Fruit fly (Drosophila melanogaster) whole organism, pupa: ENCODE measurements around the gene bb8.

Experiments used
- CG10348 ChIP-seq: fragments of 200-800 bp; sonication (Bioruptor generic); IDR thresholded peaks from 2 replicates; pipeline ENCODE4 v1.3.6; 2022; ENCODE audit warnings: missing biosample characterization, missing genetic modification characterization
- CG12605 ChIP-seq: fragments of 200-800 bp; sonication (Bioruptor generic); IDR thresholded peaks from 2 replicates; pipeline ENCODE4 v1.3.6; 2022; ENCODE audit warnings: missing biosample characterization, missing genetic modification characterization
- CG13204 ChIP-seq: fragments of 200-800 bp; sonication (Bioruptor generic); optimal IDR thresholded peaks from 2 replicates; lab custom pipeline; 2018; ENCODE audit warnings: missing biosample characterization, mild to moderate bottlenecking, missing genetic modification characterization, moderate library complexity
- CG14655 ChIP-seq: fragments of 200-800 bp; sonication (Bioruptor generic); optimal IDR thresholded peaks from 3 replicates; lab custom pipeline; 2017; ENCODE audit warnings: mild to moderate bottlenecking, missing biosample characterization, missing genetic modification reagents, missing genetic modification characterization
- CG15710 ChIP-seq: fragments of 200-800 bp; sonication (Bioruptor generic); optimal IDR thresholded peaks from 2 replicates; lab custom pipeline; 2018; ENCODE audit warnings: missing biosample characterization, mild to moderate bottlenecking, missing genetic modification characterization, moderate library complexity
- CG17806 ChIP-seq: fragments of 200-800 bp; sonication (Bioruptor generic); optimal IDR thresholded peaks from 2 replicates; lab custom pipeline; 2018; ENCODE audit warnings: missing biosample characterization, mild to moderate bottlenecking, missing genetic modification characterization, moderate library complexity
- CG32121 ChIP-seq: fragments of 200-800 bp; sonication (Bioruptor generic); IDR thresholded peaks from 2 replicates; pipeline ENCODE4 v1.3.6; 2022; ENCODE audit warnings: missing biosample characterization, missing genetic modification characterization
- CG34367 ChIP-seq: fragments of 200-800 bp; sonication (Bioruptor generic); optimal IDR thresholded peaks from 2 replicates; lab custom pipeline; 2018; ENCODE audit warnings: missing biosample characterization, mild to moderate bottlenecking, missing genetic modification characterization
- CG4496 ChIP-seq: fragments of 200-800 bp; sonication (Bioruptor generic); IDR thresholded peaks from 3 replicates; pipeline ENCODE4 v1.3.6; 2022; ENCODE audit warnings: missing biosample characterization, missing genetic modification characterization
- CG8159 ChIP-seq: fragments of 200-800 bp; sonication (Bioruptor generic); optimal IDR thresholded peaks from 3 replicates; lab custom pipeline; 2018; ENCODE audit warnings: missing biosample characterization, mild to moderate bottlenecking, missing genetic modification characterization, moderate library complexity
- CG8301 ChIP-seq: fragments of 200-800 bp; sonication (Bioruptor generic); optimal IDR thresholded peaks from 2 replicates; lab custom pipeline; 2018; ENCODE audit warnings: missing biosample characterization, mild to moderate bottlenecking, missing genetic modification characterization
- CG9948 ChIP-seq: fragments of 200-800 bp; sonication (Bioruptor generic); optimal IDR thresholded peaks from 2 replicates; lab custom pipeline; 2018; ENCODE audit warnings: missing biosample characterization, mild to moderate bottlenecking, missing genetic modification characterization, moderate library complexity
- D1 ChIP-seq: fragments of 200-800 bp; sonication (Bioruptor generic); optimal IDR thresholded peaks from 2 replicates; lab custom pipeline; 2018; ENCODE audit warnings: missing biosample characterization, mild to moderate bottlenecking, missing genetic modification characterization, moderate library complexity
- EcR ChIP-seq: fragments of 200-800 bp; sonication (Bioruptor generic); optimal IDR thresholded peaks from 3 replicates; lab custom pipeline; 2019; ENCODE audit warnings: missing biosample characterization, missing genetic modification characterization, mild to moderate bottlenecking, moderate library complexity, missing genetic modification reagents
- Ets98B ChIP-seq: fragments of 200-800 bp; sonication (Bioruptor generic); IDR thresholded peaks from 2 replicates; pipeline ENCODE4 v1.3.6; 2022; ENCODE audit warnings: missing biosample characterization, missing genetic modification characterization
- Pif1A ChIP-seq: fragments of 200-800 bp; sonication (Bioruptor generic); optimal IDR thresholded peaks from 3 replicates; lab custom pipeline; 2016; ENCODE audit warnings: missing biosample characterization, missing genetic modification characterization
- Pif1B ChIP-seq: fragments of 200-800 bp; sonication (Bioruptor generic); optimal IDR thresholded peaks from 3 replicates; lab custom pipeline; 2016; ENCODE audit warnings: missing biosample characterization, missing genetic modification characterization
- Snoo ChIP-seq: fragments of 200-800 bp; sonication (Bioruptor generic); optimal IDR thresholded peaks from 3 replicates; lab custom pipeline; 2017; ENCODE audit warnings: missing biosample characterization, mild to moderate bottlenecking, missing genetic modification characterization, inconsistent platforms
- fd96Ca ChIP-seq: fragments of 200-800 bp; sonication (Bioruptor generic); IDR thresholded peaks from 3 replicates; pipeline ENCODE4 v1.3.6; 2022; ENCODE audit warnings: missing biosample characterization, missing genetic modification characterization
- gl ChIP-seq: fragments of 200-800 bp; sonication (Bioruptor generic); optimal IDR thresholded peaks from 2 replicates; lab custom pipeline; 2018; ENCODE audit warnings: missing biosample characterization, mild to moderate bottlenecking, missing genetic modification characterization
- rn ChIP-seq: fragments of 200-800 bp; sonication (Bioruptor generic); IDR thresholded peaks from 2 replicates; pipeline ENCODE4 v1.3.6; 2022; ENCODE audit warnings: missing biosample characterization, missing genetic modification characterization

bb8 gene

dm6 chr3R:23334866-23335265 is 44.9 kb upstream of the bb8 start:
- TF ChIP-seq CG32121 (GFP tag; lab: Robert Waterston, UW) (peak; percentile 59), rn (GFP tag; lab: Robert Waterston, UW) (no peak), EcR (GFP tag; lab: Kevin White, UChicago) (no peak), CG4496 (GFP tag; lab: Robert Waterston, UW) (peak; percentile 63; the same call in 2 of the 3 replicates), CG15710 (tag; lab: Kevin White, UChicago) (peak; percentile 75), gl (peak; percentile 57), CG14655 (GFP tag; lab: Kevin White, UChicago) (peak; percentile 64), CG12605 (no peak), CG10348 (GFP tag; lab: Robert Waterston, UW) (no peak), CG34367 (tag; lab: Kevin White, UChicago) (peak; percentile 64), CG17806 (tag; lab: Kevin White, UChicago) (peak; percentile 77), Pif1A (GFP tag; lab: Kevin White, UChicago) (peak; percentile 55), Snoo (tag; lab: Kevin White, UChicago) (peak; percentile 55), Pif1B (GFP tag; lab: Kevin White, UChicago) (peak; percentile 52), CG9948 (tag; lab: Kevin White, UChicago) (peak; percentile 67), CG13204 (GFP tag; lab: Kevin White, UChicago) (no peak), D1 (tag; lab: Kevin White, UChicago) (no peak), CG8301 (tag; lab: Kevin White, UChicago) (peak; percentile 58), fd96Ca (GFP tag; lab: Robert Waterston, UW) (peak; percentile 42; the same call in 1 of the 3 replicates), CG8159 (peak; percentile 76), Ets98B (GFP tag; lab: Robert Waterston, UW) (peak; percentile 45; the same call in 1 of the 2 replicates)

dm6 chr3R:23334036-23334744 is 44.2 kb upstream of the bb8 start:
- TF ChIP-seq CG34367 (tag; lab: Kevin White, UChicago) (peak; percentile 97), CG4496 (GFP tag; lab: Robert Waterston, UW) (peak; percentile 98), CG14655 (GFP tag; lab: Kevin White, UChicago) (peak; percentile 92), CG10348 (GFP tag; lab: Robert Waterston, UW) (no peak), CG8301 (tag; lab: Kevin White, UChicago) (peak; percentile 94), Snoo (tag; lab: Kevin White, UChicago) (peak; percentile 83), CG8159 (peak; percentile 92), fd96Ca (GFP tag; lab: Robert Waterston, UW) (peak; percentile 94), rn (GFP tag; lab: Robert Waterston, UW) (peak; percentile 87), CG15710 (tag; lab: Kevin White, UChicago) (peak; percentile 92), CG9948 (tag; lab: Kevin White, UChicago) (peak; percentile 91), CG12605 (peak; percentile 99), EcR (GFP tag; lab: Kevin White, UChicago) (peak; percentile 61), CG32121 (GFP tag; lab: Robert Waterston, UW) (peak; percentile 92), D1 (tag; lab: Kevin White, UChicago) (peak; percentile 64), gl (peak; percentile 99), Pif1B (GFP tag; lab: Kevin White, UChicago) (peak; percentile 93), Pif1A (GFP tag; lab: Kevin White, UChicago) (peak; percentile 96), Ets98B (GFP tag; lab: Robert Waterston, UW) (peak; percentile 95), CG13204 (GFP tag; lab: Kevin White, UChicago) (peak; percentile 98), CG17806 (tag; lab: Kevin White, UChicago) (peak; percentile 91)

- peak; percentile 12; the same call in 1 of the 3 replicates for TF ChIP-seq fd96Ca (GFP tag; lab: Robert Waterston, UW)
- no peak for TF ChIP-seq gl
- no peak for TF ChIP-seq EcR (GFP tag; lab: Kevin White, UChicago)
- TF ChIP-seq CG14655 (GFP tag; lab: Kevin White, UChicago) = peak; percentile 33
- no peak for TF ChIP-seq Ets98B (GFP tag; lab: Robert Waterston, UW)
- TF ChIP-seq CG12605 = 0 out of 2 replicates have a peak, but pooled peaks have one; percentile 29
- TF ChIP-seq CG13204 (GFP tag; lab: Kevin White, UChicago) = no peak
- TF ChIP-seq CG32121 (GFP tag; lab: Robert Waterston, UW) = peak; percentile 51
- TF ChIP-seq CG10348 (GFP tag; lab: Robert Waterston, UW) = no peak
- peak; percentile 51 for TF ChIP-seq CG9948 (tag; lab: Kevin White, UChicago)
- no peak for TF ChIP-seq CG34367 (tag; lab: Kevin White, UChicago)
- TF ChIP-seq CG4496 (GFP tag; lab: Robert Waterston, UW) = no peak
- TF ChIP-seq CG8159 = peak; percentile 39
- TF ChIP-seq Pif1A (GFP tag; lab: Kevin White, UChicago) = no peak
- peak; percentile 48 for TF ChIP-seq CG17806 (tag; lab: Kevin White, UChicago)
- peak; percentile 37 for TF ChIP-seq CG8301 (tag; lab: Kevin White, UChicago)
- TF ChIP-seq rn (GFP tag; lab: Robert Waterston, UW) = no peak
- TF ChIP-seq CG15710 (tag; lab: Kevin White, UChicago) = no peak
- TF ChIP-seq Snoo (tag; lab: Kevin White, UChicago) = no peak
- no peak for TF ChIP-seq Pif1B (GFP tag; lab: Kevin White, UChicago)
- TF ChIP-seq D1 (tag; lab: Kevin White, UChicago) = no peak
These were observed 43.5 kb upstream of the bb8 start for dm6 chr3R:23333334-23334035.
